Fruit fly (Drosophila melanogaster): Measurements from ENCODE around the gene CG9953.
A peak's percentile ranks its signal among the peaks of the same experiment; 100 is the strongest.

Gene CG9953

DNA sequence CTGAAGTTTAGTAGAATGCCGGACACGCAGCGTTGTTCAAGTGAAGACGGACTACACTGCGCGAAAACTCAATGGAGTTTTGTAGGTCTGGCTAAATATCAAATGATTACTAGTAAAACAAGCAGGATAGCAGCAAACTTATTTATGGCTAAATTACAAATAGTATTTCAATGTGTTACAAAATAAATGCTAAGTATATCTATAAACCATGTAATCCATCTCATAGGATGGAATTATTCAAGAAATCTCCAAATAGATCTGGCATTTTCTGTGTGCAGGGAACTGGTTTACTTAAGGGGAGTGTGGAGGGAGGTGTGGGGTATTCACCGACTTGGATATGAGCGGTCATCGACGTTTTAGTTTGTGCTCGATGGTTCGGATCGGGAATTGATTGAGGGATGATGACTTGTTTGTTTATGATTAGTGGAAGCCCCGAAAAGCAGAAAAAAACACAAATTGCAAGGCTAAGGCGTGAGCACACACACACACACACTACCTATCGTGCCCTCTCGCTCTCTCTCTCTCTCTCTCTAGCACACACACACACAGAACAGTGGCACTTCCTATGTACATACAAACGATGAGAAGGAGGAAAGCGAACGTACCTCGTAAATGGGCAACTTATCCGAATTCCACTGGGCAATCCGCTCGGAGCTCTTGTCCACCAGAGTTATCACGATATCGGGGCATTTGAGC, 5.5 kb upstream of the CG9953 start (continued):
- TF ChIP-seq sr (GFP tag; IDR thresholded peaks at IDR 0.05): peak; percentile 28; the same call in 1 of the 3 replicates
- peak; percentile 98 for TF ChIP-seq sens (GFP tag)
- peak; percentile 86 for TF ChIP-seq grau (tag; optimal IDR thresholded peaks at IDR 0.05)
- TF ChIP-seq fd3F (GFP tag; optimal IDR thresholded peaks at IDR 0.05): peak; percentile 74
- no peak for TF ChIP-seq eyg (GFP tag; optimal IDR thresholded peaks at IDR 0.05)
- peak; percentile 76 for TF ChIP-seq CHES-1-like (GFP tag; optimal IDR thresholded peaks at IDR 0.05)
- no peak for TF ChIP-seq toy (GFP tag; IDR thresholded peaks at IDR 0.05)
- peak; percentile 87 for TF ChIP-seq Hsf (GFP tag; optimal IDR thresholded peaks at IDR 0.05)
- peak; percentile 52 for TF ChIP-seq gsb (GFP tag; IDR thresholded peaks at IDR 0.05)
- no peak for TF ChIP-seq Nf-YC (tag; optimal IDR thresholded peaks at IDR 0.05)
- TF ChIP-seq CG31388 (GFP tag; optimal IDR thresholded peaks at IDR 0.05): peak; percentile 13
- TF ChIP-seq jigr1 (GFP tag; IDR thresholded peaks at IDR 0.05): peak; percentile 10; the same call in 1 of the 3 replicates
- TF ChIP-seq CG4854 (GFP tag; optimal IDR thresholded peaks at IDR 0.05): peak; percentile 71
- TF ChIP-seq her (GFP tag; optimal IDR thresholded peaks at IDR 0.05): peak; percentile 67
- peak; percentile 55 for TF ChIP-seq scrt (GFP tag; optimal IDR thresholded peaks at IDR 0.05)
- peak; percentile 61 for TF ChIP-seq gcm (GFP tag; optimal IDR thresholded peaks at IDR 0.05)
- TF ChIP-seq Kr (GFP tag; optimal IDR thresholded peaks at IDR 0.05): no peak
- TF ChIP-seq h (optimal IDR thresholded peaks at IDR 0.05): no peak
- TF ChIP-seq CG12659 (GFP tag; optimal IDR thresholded peaks at IDR 0.05): peak; percentile 76
- TF ChIP-seq HmgZ (tag; optimal IDR thresholded peaks at IDR 0.05): peak; percentile 83
- TF ChIP-seq klu (GFP tag; IDR thresholded peaks at IDR 0.05): peak; percentile 39; the same call in 1 of the 2 replicates
- peak; percentile 88 for TF ChIP-seq CG30403 (GFP tag; optimal IDR thresholded peaks at IDR 0.05)
- TF ChIP-seq CG17612 (GFP tag; IDR thresholded peaks at IDR 0.05): peak; percentile 36; the same call in 1 of the 2 replicates
- TF ChIP-seq CG4424 (GFP tag; optimal IDR thresholded peaks at IDR 0.05): peak; percentile 83
- no peak for TF ChIP-seq Scr (GFP tag; IDR thresholded peaks at IDR 0.05; ENCODE audit: partially characterized antibody)
- peak; percentile 38 for TF ChIP-seq Nf-YB (GFP tag; optimal IDR thresholded peaks at IDR 0.05)
- TF ChIP-seq Gug (GFP tag; IDR thresholded peaks at IDR 0.05): peak; percentile 52; the same call in 2 of the 4 replicates
- peak; percentile 38; the same call in 1 of the 2 replicates for TF ChIP-seq Nf-YA (GFP tag; IDR thresholded peaks at IDR 0.05)
- peak; percentile 54 for TF ChIP-seq Usf (GFP tag; optimal IDR thresholded peaks at IDR 0.05)
- TF ChIP-seq CG15696 (tag; optimal IDR thresholded peaks at IDR 0.05): peak; percentile 52
- peak; percentile 80 for TF ChIP-seq tap (tag; optimal IDR thresholded peaks at IDR 0.05)
- peak; percentile 75; the same call in 2 of the 3 replicates for TF ChIP-seq CG7357 (GFP tag; IDR thresholded peaks at IDR 0.05)
- no peak for TF ChIP-seq usp (GFP tag; optimal IDR thresholded peaks at IDR 0.05)
- peak; percentile 67 for TF ChIP-seq pb (GFP tag; optimal IDR thresholded peaks at IDR 0.05)
- peak; percentile 33 for TF ChIP-seq emc (GFP tag; optimal IDR thresholded peaks at IDR 0.05)
- TF ChIP-seq D (optimal IDR thresholded peaks at IDR 0.05): no peak
- TF ChIP-seq D (GFP tag; optimal IDR thresholded peaks at IDR 0.05): peak; percentile 81
- TF ChIP-seq CG8359 (GFP tag; optimal IDR thresholded peaks at IDR 0.05; ENCODE audit: borderline replicate concordance): peak; percentile 45
- peak; percentile 35 for TF ChIP-seq CG10274 (GFP tag; optimal IDR thresholded peaks at IDR 0.05)
- TF ChIP-seq CG7963 (GFP tag; IDR thresholded peaks at IDR 0.05; ENCODE audit: partially characterized antibody): no peak
- peak; percentile 39 for TF ChIP-seq Atf3 (GFP tag; optimal IDR thresholded peaks at IDR 0.05)
- TF ChIP-seq CG33557 (GFP tag; optimal IDR thresholded peaks at IDR 0.05): peak; percentile 77
- peak; percentile 91 for TF ChIP-seq gem (tag; optimal IDR thresholded peaks at IDR 0.05)
- no peak for TF ChIP-seq gfzf (GFP tag; optimal IDR thresholded peaks at IDR 0.05)
- TF ChIP-seq CG12744 (GFP tag; optimal IDR thresholded peaks at IDR 0.05): peak; percentile 41
- TF ChIP-seq knrl (GFP tag; IDR thresholded peaks at IDR 0.05; ENCODE audit: partially characterized antibody): no peak
- TF ChIP-seq Sry-δ (GFP tag; optimal IDR thresholded peaks at IDR 0.05): peak; percentile 32
- TF ChIP-seq esg (GFP tag; conservative IDR thresholded peaks at IDR 0.05): peak; percentile 62
- TF ChIP-seq Fer1 (GFP tag; optimal IDR thresholded peaks at IDR 0.05): peak; percentile 78
- no peak for TF ChIP-seq abd-A (tag; optimal IDR thresholded peaks at IDR 0.05)

All from whole organism, embryonic.